Worm (Caenorhabditis elegans) whole organism, L1 larva: ENCODE data around the gene C24H12.1.

ENCODE experiments used
- aha-1 ChIP-seq: fragments of 150-350 bp; optimal IDR thresholded peaks from 2 replicates; lab custom pipeline; 2014; ENCODE audit warnings: missing biosample characterization, missing genetic modification characterization
- aly-2 ChIP-seq: fragments of 150-350 bp; optimal IDR thresholded peaks from 2 replicates; lab custom pipeline; 2014; ENCODE audit warnings: missing biosample characterization, missing genetic modification characterization
- ama-1 ChIP-seq: fragments of 150-350 bp; optimal IDR thresholded peaks from 2 replicates; lab custom pipeline; 2014
- blmp-1 ChIP-seq: fragments of 150-350 bp; optimal IDR thresholded peaks from 2 replicates; lab custom pipeline; 2014; ENCODE audit warnings: missing biosample characterization, missing genetic modification characterization
- ceh-8 ChIP-seq: fragments of 200-800 bp; sonication (Bioruptor generic); optimal IDR thresholded peaks from 2 replicates; lab custom pipeline; 2018; ENCODE audit warnings: mild to moderate bottlenecking, missing genetic modification characterization, moderate library complexity, missing compliant biosample characterization
- ceh-82 ChIP-seq, 3 experiments: fragments of 150-350 bp in 1 of 3; sonication (generic microtip) in 2 of 3; optimal IDR thresholded peaks; 2 replicates each; lab custom pipeline; 2014 to 2017; ENCODE audit warnings: missing biosample characterization in 3 of 3, missing genetic modification characterization in 3 of 3
- ceh-90 ChIP-seq: sonication (generic microtip); optimal IDR thresholded peaks from 2 replicates; lab custom pipeline; 2016; ENCODE audit warnings: missing genetic modification characterization, missing compliant biosample characterization
- ces-1 ChIP-seq: fragments of 150-350 bp; optimal IDR thresholded peaks from 2 replicates; lab custom pipeline; 2014; ENCODE audit warnings: missing biosample characterization, missing genetic modification reagents, missing genetic modification characterization
- dsc-1 ChIP-seq: sonication (generic microtip); optimal IDR thresholded peaks from 2 replicates; lab custom pipeline; 2016; ENCODE audit warnings: mild to moderate bottlenecking, missing genetic modification characterization, missing compliant biosample characterization
- efl-1 ChIP-seq, 4 experiments: fragments of 150-350 bp; optimal IDR thresholded peaks in 3 of 4; peaks in 1 of 4; 1 replicate in 1 of 4; 2 replicates in 3 of 4; lab custom pipeline; 2014; ENCODE audit warnings: missing biosample characterization in 2 of 4, missing genetic modification characterization in 2 of 4, missing genetic modification reagents in 2 of 4
- efl-3 ChIP-seq: fragments of 200-800 bp; sonication (Bioruptor generic); optimal IDR thresholded peaks from 2 replicates; lab custom pipeline; 2018; ENCODE audit warnings: mild to moderate bottlenecking, missing genetic modification characterization, missing compliant biosample characterization
- egl-13 ChIP-seq: sonication (generic microtip); optimal IDR thresholded peaks from 2 replicates; lab custom pipeline; 2016; ENCODE audit warnings: missing genotype, missing genetic modification reagents, missing genetic modification characterization, missing compliant biosample characterization
- egl-27 ChIP-seq, 2 experiments: fragments of 150-350 bp in 1 of 2; sonication (generic microtip); optimal IDR thresholded peaks; 3 replicates each; lab custom pipeline; 2017 to 2018; ENCODE audit warnings: missing biosample characterization in 2 of 2, missing genetic modification characterization in 2 of 2, missing genetic modification reagents in 2 of 2
- elt-2 ChIP-seq: sonication (generic microtip); optimal IDR thresholded peaks from 2 replicates; lab custom pipeline; 2016; ENCODE audit warnings: missing genetic modification characterization, mild to moderate bottlenecking, inconsistent platforms, missing compliant biosample characterization, missing genetic modification reagents
- elt-3 ChIP-seq, 6 experiments: fragments of 150-350 bp in 1 of 6; sonication (generic microtip); optimal IDR thresholded peaks; 2 replicates each; lab custom pipeline; 2017 to 2018; ENCODE audit warnings: missing biosample characterization in 6 of 6, missing genetic modification characterization in 6 of 6, inconsistent platforms in 1 of 6
- ets-5 ChIP-seq: fragments of 200-800 bp; sonication (Bioruptor generic); IDR thresholded peaks from 2 replicates; pipeline ENCODE4 v1.3.6; 2022; ENCODE audit warnings: missing genetic modification characterization, missing compliant biosample characterization
- fkh-10 ChIP-seq: sonication (generic microtip); optimal IDR thresholded peaks from 2 replicates; lab custom pipeline; 2017; ENCODE audit warnings: missing biosample characterization, missing genetic modification reagents, missing genetic modification characterization
- fkh-4 ChIP-seq: sonication (generic microtip); optimal IDR thresholded peaks from 2 replicates; lab custom pipeline; 2016; ENCODE audit warnings: missing compliant biosample characterization, missing genetic modification characterization, borderline replicate concordance
- fkh-8 ChIP-seq: sonication (generic microtip); optimal IDR thresholded peaks from 2 replicates; lab custom pipeline; 2016; ENCODE audit warnings: mild to moderate bottlenecking, missing genetic modification characterization, missing compliant biosample characterization
- hlh-4 ChIP-seq: sonication (generic microtip); optimal IDR thresholded peaks from 2 replicates; lab custom pipeline; 2016; ENCODE audit warnings: mild to moderate bottlenecking, missing genetic modification characterization, missing compliant biosample characterization
- irx-1 ChIP-seq: sonication (generic microtip); optimal IDR thresholded peaks from 2 replicates; lab custom pipeline; 2016; ENCODE audit warnings: missing genetic modification characterization, missing compliant biosample characterization
- isw-1 ChIP-seq: fragments of 200-800 bp; sonication (Bioruptor generic); IDR thresholded peaks from 2 replicates; pipeline ENCODE4 v1.3.6; 2022; ENCODE audit warnings: missing genetic modification characterization, missing compliant biosample characterization
- lin-14 ChIP-seq: fragments of 200-800 bp; sonication (Bioruptor generic); optimal IDR thresholded peaks from 2 replicates; lab custom pipeline; 2018; ENCODE audit warnings: mild to moderate bottlenecking, missing genetic modification characterization, moderate library complexity, missing compliant biosample characterization
- lin-15B ChIP-seq: fragments of 150-350 bp; sonication (generic microtip); optimal IDR thresholded peaks from 3 replicates; lab custom pipeline; 2014; ENCODE audit warnings: missing biosample characterization, missing genetic modification characterization
- lin-39 ChIP-seq: fragments of 150-350 bp; optimal IDR thresholded peaks from 2 replicates; lab custom pipeline; 2014; ENCODE audit warnings: missing biosample characterization, missing genetic modification reagents, missing genetic modification characterization
- lir-3 ChIP-seq: sonication (generic microtip); optimal IDR thresholded peaks from 2 replicates; lab custom pipeline; 2016; ENCODE audit warnings: mild to moderate bottlenecking, missing genetic modification characterization, moderate library complexity, missing compliant biosample characterization; ENCODE audit not compliant: poor library complexity
- lsy-2 ChIP-seq, 2 experiments: fragments of 150-350 bp; optimal IDR thresholded peaks; 2 replicates each; lab custom pipeline; 2014; ENCODE audit warnings: missing biosample characterization in 2 of 2, missing genetic modification characterization in 2 of 2
- mef-2 ChIP-seq: fragments of 150-350 bp; optimal IDR thresholded peaks from 2 replicates; lab custom pipeline; 2014; ENCODE audit warnings: missing biosample characterization, missing genetic modification characterization
- nhr-11 ChIP-seq: fragments of 150-350 bp; optimal IDR thresholded peaks from 2 replicates; lab custom pipeline; 2014; ENCODE audit warnings: missing biosample characterization, missing genetic modification characterization
- nhr-12 ChIP-seq: sonication (generic microtip); optimal IDR thresholded peaks from 2 replicates; lab custom pipeline; 2017; ENCODE audit warnings: missing biosample characterization, missing genetic modification characterization
- nhr-28 ChIP-seq: fragments of 150-350 bp; optimal IDR thresholded peaks from 2 replicates; lab custom pipeline; 2014; ENCODE audit warnings: missing biosample characterization, missing genetic modification characterization
- nhr-76 ChIP-seq: sonication (generic microtip); optimal IDR thresholded peaks from 2 replicates; lab custom pipeline; 2017; ENCODE audit warnings: missing biosample characterization, missing genetic modification characterization
- nhr-77 ChIP-seq: fragments of 150-350 bp; optimal IDR thresholded peaks from 2 replicates; lab custom pipeline; 2014; ENCODE audit warnings: missing biosample characterization, missing genetic modification characterization
- nhr-85 ChIP-seq: sonication (generic microtip); peaks from one replicate; lab custom pipeline; 2016; ENCODE audit warnings: missing genetic modification characterization, inconsistent platforms, missing compliant biosample characterization
- pag-3 ChIP-seq: sonication (generic microtip); optimal IDR thresholded peaks from 2 replicates; lab custom pipeline; 2017; ENCODE audit warnings: missing genetic modification characterization, mild to moderate bottlenecking, missing compliant biosample characterization, antibody characterized with exemption, borderline replicate concordance; ENCODE audit not compliant: insufficient read depth
- pax-3 ChIP-seq: fragments of 200-800 bp; sonication (Bioruptor generic); optimal IDR thresholded peaks from 2 replicates; lab custom pipeline; 2018; ENCODE audit warnings: mild to moderate bottlenecking, missing genetic modification characterization, moderate library complexity, missing compliant biosample characterization
- rnt-1 ChIP-seq: sonication (generic microtip); optimal IDR thresholded peaks from 2 replicates; lab custom pipeline; 2016; ENCODE audit warnings: mild to moderate bottlenecking, missing genetic modification characterization, moderate library complexity, missing compliant biosample characterization
- skn-1 ChIP-seq: fragments of 150-350 bp; optimal IDR thresholded peaks from 2 replicates; lab custom pipeline; 2014; ENCODE audit warnings: missing biosample characterization, missing genetic modification characterization
- snpc-4 ChIP-seq: fragments of 150-350 bp; optimal IDR thresholded peaks from 2 replicates; lab custom pipeline; 2014; ENCODE audit warnings: missing biosample characterization, missing genetic modification characterization
- snu-23 ChIP-seq: sonication (generic microtip); optimal IDR thresholded peaks from 2 replicates; lab custom pipeline; 2016; ENCODE audit warnings: missing genetic modification characterization, missing compliant biosample characterization
- sox-4 ChIP-seq: sonication (generic microtip); optimal IDR thresholded peaks from 2 replicates; lab custom pipeline; 2016; ENCODE audit warnings: missing genetic modification characterization, missing compliant biosample characterization
- sptf-1 ChIP-seq: fragments of 150-350 bp; optimal IDR thresholded peaks from 2 replicates; lab custom pipeline; 2014; ENCODE audit warnings: missing biosample characterization, missing genetic modification characterization
- tbx-2 ChIP-seq: sonication (generic microtip); optimal IDR thresholded peaks from 2 replicates; lab custom pipeline; 2016; ENCODE audit warnings: missing genetic modification characterization, missing compliant biosample characterization
- tlp-1 ChIP-seq: fragments of 150-350 bp; optimal IDR thresholded peaks from 2 replicates; lab custom pipeline; 2014; ENCODE audit warnings: missing biosample characterization, missing genetic modification characterization
- unc-30 ChIP-seq: sonication (generic microtip); optimal IDR thresholded peaks from 2 replicates; lab custom pipeline; 2017; ENCODE audit warnings: missing biosample characterization, missing genetic modification characterization
- unc-62 ChIP-seq: fragments of 150-350 bp; optimal IDR thresholded peaks from 2 replicates; lab custom pipeline; 2014; ENCODE audit warnings: missing biosample characterization, missing genetic modification reagents, missing genetic modification characterization
- unc-98 ChIP-seq: fragments of 200-800 bp; sonication (Bioruptor generic); IDR thresholded peaks from 2 replicates; pipeline ENCODE4 v1.3.6; 2022; ENCODE audit warnings: missing genetic modification characterization, missing compliant biosample characterization
- xbp-1 ChIP-seq: sonication (generic microtip); optimal IDR thresholded peaks from 2 replicates; lab custom pipeline; 2016; ENCODE audit warnings: missing genetic modification characterization, missing compliant biosample characterization
- zip-4 ChIP-seq: fragments of 200-800 bp; sonication (Bioruptor generic); optimal IDR thresholded peaks from 2 replicates; lab custom pipeline; 2018; ENCODE audit warnings: mild to moderate bottlenecking, missing genetic modification characterization, moderate library complexity, missing compliant biosample characterization
- ztf-11 ChIP-seq, 2 experiments: sonication (generic microtip); optimal IDR thresholded peaks; 2 replicates each; lab custom pipeline; 2016 to 2017; ENCODE audit warnings: missing genetic modification characterization in 2 of 2, missing biosample characterization in 1 of 2, missing compliant biosample characterization in 1 of 2
- ztf-4 ChIP-seq: fragments of 150-350 bp; optimal IDR thresholded peaks from 2 replicates; lab custom pipeline; 2014; ENCODE audit warnings: missing biosample characterization, missing genetic modification characterization

Gene C24H12.1

DNA sequence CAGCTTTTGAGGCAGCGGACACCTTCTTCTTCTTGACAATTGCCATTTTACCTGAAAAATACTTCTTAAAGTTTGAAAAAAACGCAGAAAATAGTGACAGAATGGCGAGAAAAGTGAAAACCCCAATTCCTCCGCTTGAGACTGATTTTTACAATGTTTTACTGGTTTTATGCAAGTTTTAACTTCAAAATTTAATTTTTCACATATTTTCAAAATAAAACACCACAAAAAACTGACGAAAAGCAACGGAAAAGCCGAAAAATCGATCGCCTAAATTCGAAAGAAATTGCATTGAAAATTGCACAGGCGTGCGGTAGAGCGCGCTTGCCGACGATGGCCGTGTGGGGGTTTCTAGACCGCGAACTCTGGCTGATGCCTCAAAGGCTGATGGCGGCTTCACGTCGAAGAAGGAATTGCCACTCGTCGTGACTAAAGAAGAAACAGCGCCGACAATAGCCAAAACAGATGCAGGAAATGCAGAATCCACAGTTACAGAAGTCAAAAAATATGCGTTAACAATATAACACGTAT is 34.8 kb downstream of the C24H12.1 start, which contains the start of gene nsun-1 (continued):
- TF ChIP-seq unc-30 (tag; lab: Kevin White, UChicago) (no peak), ceh-82 (tag; optimal IDR thresholded peaks at IDR 0.05; lab: Kevin White, UChicago) (peak; percentile 1 to 83 (median 42)), hlh-4 (tag; lab: Kevin White, UChicago) (no peak), lin-14 (GFP tag; lab: Kevin White, UChicago) (no peak), ceh-8 (GFP tag; lab: Kevin White, UChicago) (no peak), elt-3 (tag; optimal IDR thresholded peaks at IDR 0.05; lab: Kevin White, UChicago) (peak in 1 of 6 experiments; percentile 11), unc-62 (GFP tag; lab: Kevin White, UChicago) (no peak), ama-1 (lab: Kevin White, UChicago) (no peak), aly-2 (tag; lab: Kevin White, UChicago) (no peak), unc-98 (GFP tag; lab: Robert Waterston, UW) (peak; percentile 39; the same call in 1 of the 2 replicates), nhr-11 (tag; lab: Kevin White, UChicago) (no peak), lin-15B (tag; lab: Kevin White, UChicago) (peak; percentile 71), sptf-1 (tag; lab: Kevin White, UChicago) (no peak), egl-27 (tag; optimal IDR thresholded peaks at IDR 0.05; lab: Kevin White, UChicago) (no peak), efl-3 (GFP tag; lab: Kevin White, UChicago) (no peak), lsy-2 (tag; optimal IDR thresholded peaks at IDR 0.05; lab: Kevin White, UChicago) (peak; percentile 27 to 66), snpc-4 (tag; lab: Kevin White, UChicago) (no peak), tbx-2 (tag; lab: Kevin White, UChicago) (peak; percentile 64), sox-4 (tag; lab: Kevin White, UChicago) (no peak), ztf-4 (no peak), tlp-1 (tag; lab: Kevin White, UChicago) (no peak), skn-1 (tag; lab: Kevin White, UChicago) (peak; percentile 60), blmp-1 (tag; lab: Kevin White, UChicago) (peak; percentile 16), nhr-12 (tag; lab: Kevin White, UChicago) (no peak), zip-4 (GFP tag; lab: Kevin White, UChicago) (no peak), nhr-77 (tag; lab: Kevin White, UChicago) (no peak), nhr-85 (tag; lab: Kevin White, UChicago) (no peak), pag-3 (tag; lab: Kevin White, UChicago) (no peak), dsc-1 (no peak), fkh-10 (GFP tag; lab: Kevin White, UChicago) (no peak), fkh-4 (tag; lab: Kevin White, UChicago) (peak; percentile 12), elt-2 (no peak), snu-23 (GFP tag; lab: Kevin White, UChicago) (peak; percentile 52), aha-1 (tag; lab: Kevin White, UChicago) (no peak), lir-3 (peak; percentile 72), nhr-76 (tag; lab: Kevin White, UChicago) (no peak), nhr-28 (no peak), ztf-11 (tag; optimal IDR thresholded peaks at IDR 0.05; lab: Kevin White, UChicago) (peak in 1 of 2 experiments; percentile 52), ets-5 (no peak)
- TF ChIP-seq, all 84 proteins: peak for 29

DNA sequence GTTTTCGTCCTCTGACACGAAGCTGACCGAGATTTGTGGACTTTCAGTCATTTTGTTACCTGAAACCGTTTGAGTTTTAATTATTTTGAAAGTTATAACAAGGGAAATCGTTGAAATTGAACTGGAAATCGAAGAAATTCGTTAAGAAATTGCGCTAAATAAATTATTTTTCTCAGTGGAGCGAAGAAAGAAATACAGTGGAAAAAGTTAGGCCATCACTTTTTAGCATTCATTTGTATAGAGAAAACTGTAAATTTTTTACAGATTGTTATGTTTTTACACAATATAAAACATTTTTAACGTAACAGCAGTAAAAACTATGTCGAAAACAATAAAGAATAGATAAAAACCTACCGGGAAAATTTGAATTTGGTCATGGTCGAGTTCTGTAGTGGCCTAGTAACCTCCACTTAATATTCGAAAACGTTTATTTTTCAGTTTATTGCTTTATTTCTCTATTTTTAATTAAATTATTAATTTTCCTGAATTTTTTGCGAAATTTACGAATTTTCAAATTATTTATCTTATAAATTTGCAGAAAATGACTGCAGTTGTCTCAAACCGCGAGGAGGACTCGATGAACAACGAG is 43.2 kb downstream of the C24H12.1 start, which contains the start of the genes gldi-1 and prp-21:
gldi-1 (minus strand) TSS at position 51 of the 589 bp plus-strand sequence.
prp-21 (plus strand) TSS at position 539 of the 589 bp plus-strand sequence.
- peak; percentile 24; the same call in 1 of the 2 replicates for TF ChIP-seq isw-1 (GFP tag; lab: Robert Waterston, UW)
- TF ChIP-seq tbx-2 (tag; lab: Kevin White, UChicago) = peak; percentile 37
- TF ChIP-seq xbp-1 = peak; percentile 35
- no peak for TF ChIP-seq lin-39
- TF ChIP-seq fkh-8 (tag; lab: Kevin White, UChicago) = peak; percentile 45
- TF ChIP-seq lsy-2 (tag; optimal IDR thresholded peaks at IDR 0.05; lab: Kevin White, UChicago) = peak; percentile 52 to 65
- TF ChIP-seq irx-1 (tag; lab: Kevin White, UChicago) = peak; percentile 74
- TF ChIP-seq ztf-11 (tag; optimal IDR thresholded peaks at IDR 0.05; lab: Kevin White, UChicago) = peak in 1 of 2 experiments; percentile 63
- no peak for TF ChIP-seq hlh-4 (tag; lab: Kevin White, UChicago)
- TF ChIP-seq nhr-85 (tag; lab: Kevin White, UChicago) = peak; percentile 79
- TF ChIP-seq pax-3 (tag; lab: Kevin White, UChicago) = peak; percentile 6
- TF ChIP-seq efl-1 (optimal IDR thresholded peaks at IDR 0.05; lab: Kevin White, UChicago) = peak; percentile 31 to 42
- peak; percentile 54 to 87 for TF ChIP-seq efl-1 (GFP tag; optimal IDR thresholded peaks at IDR 0.05 in 1 of 2; lab: Kevin White, UChicago)
- TF ChIP-seq rnt-1 (tag; lab: Kevin White, UChicago) = no peak
- TF ChIP-seq lin-15B (tag; lab: Kevin White, UChicago) = peak; percentile 49
- peak; percentile 79 for TF ChIP-seq ceh-90
- no peak for TF ChIP-seq ces-1 (GFP tag; lab: Kevin White, UChicago)
- TF ChIP-seq mef-2 = no peak
- TF ChIP-seq egl-13 = peak; percentile 11
